Worm (Caenorhabditis elegans): ENCODE results near the gene srh-62.

DNA sequence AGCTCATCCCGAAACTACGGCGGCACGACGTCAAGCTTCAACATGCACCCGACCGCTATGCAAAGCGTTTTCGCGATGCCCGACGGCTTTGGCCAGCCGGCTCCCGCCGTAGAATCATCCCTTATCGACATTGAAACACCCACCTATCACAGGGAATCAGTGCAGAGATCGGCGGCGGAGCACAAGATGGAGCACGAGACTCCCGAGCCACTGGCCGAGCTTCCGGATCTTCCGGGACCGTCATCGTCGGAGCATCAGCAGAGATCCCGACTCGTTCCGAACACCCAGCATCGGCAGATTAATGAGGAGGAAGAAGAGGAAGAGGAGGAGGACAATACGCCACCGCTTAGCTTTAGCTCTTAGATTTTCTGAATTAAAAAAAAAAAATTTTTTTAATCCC is 44.5 kb downstream of the srh-62 start:
- TF ChIP-seq tab-1 (GFP tag; IDR thresholded peaks at IDR 0.05) (no peak), med-1 (GFP tag; optimal IDR thresholded peaks at IDR 0.05; ENCODE audit: insufficient read depth) (no peak), klf-2 (GFP tag; conservative IDR thresholded peaks at IDR 0.05) (no peak)
